Worm (Caenorhabditis elegans) whole organism, late embryonic: ENCODE results near the gene T24H10.5.

Source experiments
- ahr-1 ChIP-seq: sonication (generic microtip); optimal IDR thresholded peaks from 2 replicates; lab custom pipeline; 2016; ENCODE audit warnings: missing genetic modification characterization, missing compliant biosample characterization
- ama-1 ChIP-seq: fragments of 150-350 bp; optimal IDR thresholded peaks from 2 replicates; lab custom pipeline; 2014
- ceh-24 ChIP-seq: sonication (generic microtip); optimal IDR thresholded peaks from 2 replicates; lab custom pipeline; 2016; ENCODE audit warnings: mild to moderate bottlenecking, missing genetic modification characterization, missing compliant biosample characterization
- ceh-31 ChIP-seq: sonication (generic microtip); optimal IDR thresholded peaks from 2 replicates; lab custom pipeline; 2016; ENCODE audit warnings: missing genetic modification characterization, missing compliant biosample characterization
- ceh-6 ChIP-seq: fragments of 200-800 bp; sonication (Bioruptor generic); optimal IDR thresholded peaks from 2 replicates; lab custom pipeline; 2018; ENCODE audit warnings: mild to moderate bottlenecking, missing genetic modification characterization, missing compliant biosample characterization
- elt-2 ChIP-seq: sonication (generic microtip); optimal IDR thresholded peaks from 2 replicates; lab custom pipeline; 2016; ENCODE audit warnings: missing genetic modification reagents, missing genetic modification characterization, missing compliant biosample characterization
- fkh-6 ChIP-seq: sonication (generic microtip); optimal IDR thresholded peaks from 2 replicates; lab custom pipeline; 2016; ENCODE audit warnings: missing genetic modification characterization, missing compliant biosample characterization
- hlh-30 ChIP-seq: sonication (generic microtip); optimal IDR thresholded peaks from 2 replicates; lab custom pipeline; 2017; ENCODE audit warnings: antibody characterized with exemption, missing genetic modification characterization, missing compliant biosample characterization; ENCODE audit not compliant: insufficient read depth
- nhr-11 ChIP-seq: fragments of 150-350 bp; optimal IDR thresholded peaks from 2 replicates; lab custom pipeline; 2014; ENCODE audit warnings: missing biosample characterization, missing genetic modification characterization
- pqm-1 ChIP-seq: sonication (generic microtip); optimal IDR thresholded peaks from 2 replicates; lab custom pipeline; 2016; ENCODE audit warnings: missing genetic modification characterization, missing compliant biosample characterization
- ttx-3 ChIP-seq: sonication (generic microtip); optimal IDR thresholded peaks from 2 replicates; lab custom pipeline; 2016; ENCODE audit warnings: missing genetic modification reagents, missing genetic modification characterization, missing compliant biosample characterization

- no peak for TF ChIP-seq fkh-6
- TF ChIP-seq pqm-1 (tag; lab: Kevin White, UChicago), result no peak
- no peak for TF ChIP-seq ahr-1 (tag; lab: Kevin White, UChicago)
- no peak for TF ChIP-seq ceh-6
- TF ChIP-seq ama-1 (lab: Kevin White, UChicago), result no peak
- no peak for TF ChIP-seq elt-2 (tag; lab: Kevin White, UChicago)
- no peak for TF ChIP-seq nhr-11 (tag; lab: Kevin White, UChicago)
- no peak for TF ChIP-seq ceh-24
- no peak for TF ChIP-seq ttx-3 (tag; lab: Kevin White, UChicago)
- no peak for TF ChIP-seq ceh-31 (tag; lab: Kevin White, UChicago)
- TF ChIP-seq hlh-30, result no peak
Observed at ce11 chrII:9126965-9127364, 26.1 kb downstream of the T24H10.5 start.
